Worm (Caenorhabditis elegans): ENCODE results near the gene ttr-50.

The ttr-50 gene

ce11 chrIV:11651965-11652453, 11.2 kb upstream of the ttr-50 start, which contains the start of the genes acl-3 and ndub-6:
Gene acl-3 (minus strand): TSS chrIV:11652023.
Gene ndub-6 (plus strand): TSS chrIV:11652403.
- TF ChIP-seq xnd-1 (tag; optimal IDR thresholded peaks at IDR 0.05) = no peak

- no peak for TF ChIP-seq sptf-2 (GFP tag; optimal IDR thresholded peaks at IDR 0.05)
- no peak for TF ChIP-seq snpc-4 (GFP tag; optimal IDR thresholded peaks at IDR 0.05)
- TF ChIP-seq snpc-4 (tag; optimal IDR thresholded peaks at IDR 0.05) = no peak
- TF ChIP-seq ceh-27 (GFP tag; optimal IDR thresholded peaks at IDR 0.05) = no peak
- TF ChIP-seq dpl-1 (GFP tag; optimal IDR thresholded peaks at IDR 0.05) = no peak
- no peak for TF ChIP-seq sdz-38 (tag; optimal IDR thresholded peaks at IDR 0.05)
- 0 out of 2 replicates have a peak, but pooled peaks have one; percentile 15 for TF ChIP-seq nfyb-1 (GFP tag; IDR thresholded peaks at IDR 0.05)
Observed at ce11 chrIV:11650344-11650743, 9.5 kb upstream of the ttr-50 start.

ce11 chrIV:11649031-11649430, 8.2 kb upstream of the ttr-50 start, which contains the start of gene ZK809.8:
Gene ZK809.8 (minus strand): TSS chrIV:11649064.
- TF ChIP-seq ztf-3 (GFP tag; optimal IDR thresholded peaks at IDR 0.05) (no peak), D2030.7 (GFP tag; IDR thresholded peaks at IDR 0.05) (no peak), efl-1 (GFP tag; optimal IDR thresholded peaks at IDR 0.05) (no peak), F49E8.2 (tag; optimal IDR thresholded peaks at IDR 0.05; ENCODE audit: insufficient read depth) (no peak), T26A5.8 (tag; optimal IDR thresholded peaks at IDR 0.05) (no peak), ekl-4 (GFP tag; IDR thresholded peaks at IDR 0.05) (no peak), ceh-91 (GFP tag; IDR thresholded peaks at IDR 0.05) (no peak), mcd-1 (GFP tag; IDR thresholded peaks at IDR 0.05) (no peak)

ce11 chrIV:11646908-11647307, 6.1 kb upstream of the ttr-50 start:
- no peak for TF ChIP-seq aptf-3 (GFP tag; IDR thresholded peaks at IDR 0.05)
- TF ChIP-seq him-1 (tag; optimal IDR thresholded peaks at IDR 0.05) = no peak
- TF ChIP-seq ztf-25 (GFP tag; IDR thresholded peaks at IDR 0.05) = no peak
- TF ChIP-seq Y95B8A.8 (GFP tag; IDR thresholded peaks at IDR 0.05) = no peak
- no peak for TF ChIP-seq lin-54 (GFP tag; optimal IDR thresholded peaks at IDR 0.05)
- no peak for TF ChIP-seq atf-7 (tag; optimal IDR thresholded peaks at IDR 0.05)
- no peak for TF ChIP-seq Y56A3A.18 (GFP tag; IDR thresholded peaks at IDR 0.05)
- TF ChIP-seq nhr-179 (tag; optimal IDR thresholded peaks at IDR 0.05) = no peak
- no peak for TF ChIP-seq F57A8.1 (GFP tag; optimal IDR thresholded peaks at IDR 0.05)
- TF ChIP-seq aptf-2 (GFP tag; conservative IDR thresholded peaks at IDR 0.05) = no peak
- no peak for TF ChIP-seq nhr-80 (tag; optimal IDR thresholded peaks at IDR 0.05)

ce11 chrIV:11645354-11645753, 4.5 kb upstream of the ttr-50 start:
- TF ChIP-seq pha-4 (tag; optimal IDR thresholded peaks at IDR 0.05) (no peak), C06A6.2 (GFP tag; conservative IDR thresholded peaks at IDR 0.05) (no peak), Y79H2A.3 (GFP tag; conservative IDR thresholded peaks at IDR 0.05) (no peak), cebp-2 (GFP tag; IDR thresholded peaks at IDR 0.05) (no peak), hrde-1 (tag; optimal IDR thresholded peaks at IDR 0.05; ENCODE audit: borderline replicate concordance) (no peak), nhr-27 (tag; optimal IDR thresholded peaks at IDR 0.05) (no peak), F10E7.11 (tag; optimal IDR thresholded peaks at IDR 0.05) (no peak)

Data from whole organism, young adult.